Worm (Caenorhabditis elegans) whole organism, L4 larva: ENCODE data around the gene rsp-3.

Experiments used
- Y75B8A.6 ChIP-seq: fragments of 200-800 bp; sonication (Bioruptor generic); IDR thresholded peaks from 2 replicates; pipeline ENCODE4 v1.3.6; 2022; ENCODE audit warnings: missing genetic modification reagents, missing genetic modification characterization, missing compliant biosample characterization
- attf-4 ChIP-seq: sonication (generic microtip); optimal IDR thresholded peaks from 3 replicates; lab custom pipeline; 2017; ENCODE audit warnings: missing biosample characterization, missing genetic modification characterization
- ceh-44 ChIP-seq: fragments of 200-800 bp; sonication (Bioruptor generic); IDR thresholded peaks from 2 replicates; pipeline ENCODE4 v1.3.6; 2022; ENCODE audit warnings: missing genetic modification reagents, missing genetic modification characterization, missing compliant biosample characterization
- cey-2 ChIP-seq: sonication (generic microtip); optimal IDR thresholded peaks from 3 replicates; lab custom pipeline; 2017; ENCODE audit warnings: missing genetic modification characterization, mild to moderate bottlenecking, missing compliant biosample characterization, antibody characterized with exemption, borderline replicate concordance; ENCODE audit not compliant: insufficient read depth
- dpl-1 ChIP-seq: fragments of 150-350 bp; optimal IDR thresholded peaks from 2 replicates; lab custom pipeline; 2014; ENCODE audit warnings: missing biosample characterization, missing genetic modification reagents, missing genetic modification characterization
- dve-1 ChIP-seq: sonication (generic microtip); optimal IDR thresholded peaks from 2 replicates; lab custom pipeline; 2017; ENCODE audit warnings: antibody characterized with exemption, mild to moderate bottlenecking, missing genetic modification characterization, missing compliant biosample characterization; ENCODE audit not compliant: insufficient read depth
- gei-8 ChIP-seq: fragments of 200-800 bp; sonication (Bioruptor generic); optimal IDR thresholded peaks from 2 replicates; lab custom pipeline; 2018; ENCODE audit warnings: mild to moderate bottlenecking, missing genetic modification characterization, missing compliant biosample characterization
- pqm-1 ChIP-seq: sonication (generic microtip); optimal IDR thresholded peaks from 2 replicates; lab custom pipeline; 2017; ENCODE audit warnings: missing biosample characterization, missing genetic modification characterization
- saeg-2 ChIP-seq: fragments of 200-800 bp; sonication (Bioruptor generic); IDR thresholded peaks from 2 replicates; pipeline ENCODE4 v1.3.6; 2022; ENCODE audit warnings: missing genetic modification reagents, missing genetic modification characterization, missing compliant biosample characterization
- sdz-12 ChIP-seq: fragments of 200-800 bp; sonication (Bioruptor generic); optimal IDR thresholded peaks from 2 replicates; lab custom pipeline; 2018; ENCODE audit warnings: mild to moderate bottlenecking, missing genetic modification characterization, missing compliant biosample characterization
- tra-1 ChIP-seq: fragments of 200-800 bp; sonication (Bioruptor generic); IDR thresholded peaks from 2 replicates; pipeline ENCODE4 v1.3.6; 2022; ENCODE audit warnings: missing genetic modification reagents, missing genetic modification characterization, missing compliant biosample characterization
- zag-1 ChIP-seq: fragments of 150-350 bp; optimal IDR thresholded peaks from 2 replicates; lab custom pipeline; 2014; ENCODE audit warnings: missing biosample characterization, missing genetic modification characterization
- zip-11 ChIP-seq: fragments of 200-800 bp; sonication (Bioruptor generic); IDR thresholded peaks from 2 replicates; pipeline ENCODE4 v1.3.6; 2022; ENCODE audit warnings: missing genetic modification characterization, missing compliant biosample characterization

rsp-3 gene

DNA sequence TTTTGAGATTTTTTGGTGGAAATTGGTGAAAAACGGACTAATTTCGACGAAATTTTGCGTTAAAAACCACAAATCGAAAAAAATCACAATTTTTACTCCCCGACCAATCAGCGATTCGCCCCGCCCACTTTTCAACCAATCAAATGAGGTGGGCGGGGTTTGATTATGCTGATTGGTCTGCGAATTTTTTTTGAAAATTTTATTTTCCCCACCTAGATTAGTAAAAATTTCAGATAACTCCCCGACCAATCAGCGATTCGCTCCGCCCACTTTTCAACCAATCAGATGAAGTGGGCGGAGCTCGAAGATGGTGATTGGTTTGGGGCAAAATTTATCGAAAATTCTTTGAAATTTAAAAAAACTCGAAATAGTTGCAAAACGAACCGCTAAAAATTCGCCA lies 48.5 kb downstream of the rsp-3 start:
- TF ChIP-seq ceh-44 (GFP tag; lab: Robert Waterston, UW) (no peak), Y75B8A.6 (no peak), saeg-2 (GFP tag; lab: Robert Waterston, UW) (no peak), attf-4 (tag; lab: Kevin White, UChicago) (no peak), sdz-12 (GFP tag; lab: Kevin White, UChicago) (no peak), gei-8 (GFP tag; lab: Kevin White, UChicago) (no peak), zag-1 (tag; lab: Kevin White, UChicago) (no peak), tra-1 (GFP tag; lab: Robert Waterston, UW) (no peak)

- TF ChIP-seq dve-1 (tag; lab: Kevin White, UChicago) = no peak
- TF ChIP-seq pqm-1 (tag; lab: Kevin White, UChicago) = no peak
- no peak for TF ChIP-seq Y75B8A.6
- no peak for TF ChIP-seq zip-11 (GFP tag; lab: Robert Waterston, UW)
- TF ChIP-seq dpl-1 (GFP tag; lab: Kevin White, UChicago) = no peak
- no peak for TF ChIP-seq cey-2 (tag; lab: Kevin White, UChicago)
Measured at ce11 chrIII:12638592-12638991, 49.1 kb downstream of the rsp-3 start.
